Worm (Caenorhabditis elegans) whole organism, mixed stage, embryonic: ENCODE results near the gene hdl-2.

Source experiments
- elt-1 ChIP-seq: sonication (generic microtip); optimal IDR thresholded peaks from 2 replicates; lab custom pipeline; 2017; ENCODE audit warnings: missing genetic modification characterization, mild to moderate bottlenecking, missing compliant biosample characterization, antibody characterized with exemption, moderate library complexity, borderline replicate concordance; ENCODE audit not compliant: insufficient read depth
- lin-13 ChIP-seq: fragments of 150-350 bp; optimal IDR thresholded peaks from 2 replicates; lab custom pipeline; 2014; ENCODE audit warnings: missing biosample characterization, missing genetic modification characterization
- lsy-2 ChIP-seq: fragments of 150-350 bp; optimal IDR thresholded peaks from 2 replicates; lab custom pipeline; 2014; ENCODE audit warnings: missing biosample characterization, missing genetic modification characterization
- mep-1 ChIP-seq: fragments of 150-350 bp; optimal IDR thresholded peaks from 2 replicates; lab custom pipeline; 2017; ENCODE audit warnings: missing biosample characterization, missing genetic modification reagents, missing genetic modification characterization, inconsistent platforms
- nhr-237 ChIP-seq: fragments of 150-350 bp; optimal IDR thresholded peaks from 2 replicates; lab custom pipeline; 2014; ENCODE audit warnings: missing biosample characterization, missing genetic modification characterization
- nhr-76 ChIP-seq: sonication (generic microtip); optimal IDR thresholded peaks from 2 replicates; lab custom pipeline; 2017; ENCODE audit warnings: missing biosample characterization, missing genetic modification characterization
- snpc-4 ChIP-seq: fragments of 150-350 bp; optimal IDR thresholded peaks from 2 replicates; lab custom pipeline; 2014; ENCODE audit warnings: missing biosample characterization, missing genetic modification characterization
- ztf-11 ChIP-seq: fragments of 150-350 bp; optimal IDR thresholded peaks from 2 replicates; lab custom pipeline; 2014; ENCODE audit warnings: missing biosample characterization, missing genetic modification characterization

DNA sequence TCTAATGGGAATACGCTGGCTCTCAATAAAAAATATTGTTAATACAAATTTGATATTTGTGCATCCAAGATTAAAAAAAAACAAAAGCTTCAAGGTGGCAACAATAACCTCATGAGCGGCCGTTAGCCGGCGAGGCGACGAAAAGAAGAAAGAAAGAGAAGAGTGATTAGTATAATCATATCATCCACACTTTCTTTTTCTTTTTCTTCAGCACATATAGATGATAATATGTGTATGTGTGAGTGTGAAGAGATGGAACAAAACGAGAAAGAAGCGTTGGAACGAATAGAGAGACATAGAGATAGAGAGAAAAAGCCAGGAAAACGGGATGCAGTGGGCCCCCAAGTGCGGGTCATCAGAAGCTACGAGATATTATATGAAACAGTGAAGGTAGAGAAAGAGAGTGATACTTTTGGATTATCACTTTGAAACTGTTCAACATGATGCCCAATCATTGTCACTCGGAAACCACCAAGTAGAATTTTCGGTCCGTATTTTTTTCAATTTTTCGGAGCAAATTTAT is 46.4 kb downstream of the hdl-2 start:
- no peak for TF ChIP-seq mep-1 (tag; lab: Kevin White, UChicago)
- no peak for TF ChIP-seq ztf-11 (tag; lab: Kevin White, UChicago)
- TF ChIP-seq lsy-2 (tag; lab: Kevin White, UChicago): no peak
- TF ChIP-seq nhr-76 (tag; lab: Kevin White, UChicago): no peak
- TF ChIP-seq snpc-4 (tag; lab: Kevin White, UChicago): no peak
- no peak for TF ChIP-seq nhr-237 (tag; lab: Kevin White, UChicago)
- no peak for TF ChIP-seq lin-13 (tag; lab: Kevin White, UChicago)
- no peak for TF ChIP-seq elt-1 (tag; lab: Kevin White, UChicago)
